Worm (Caenorhabditis elegans) whole organism, midembryonic: ENCODE measurements around the gene mrps-34.

Experiments
- T22C8.4 ChIP-seq: fragments of 200-800 bp; sonication (Bioruptor generic); IDR thresholded peaks from 2 replicates; pipeline ENCODE4 v1.3.6; 2022; ENCODE audit warnings: missing genetic modification characterization, missing compliant biosample characterization
- cog-1 ChIP-seq: sonication (generic microtip); optimal IDR thresholded peaks from 2 replicates; lab custom pipeline; 2016; ENCODE audit warnings: missing genetic modification characterization, missing compliant biosample characterization
- flt-1 ChIP-seq: fragments of 200-800 bp; sonication (Bioruptor generic); IDR thresholded peaks from 2 replicates; pipeline ENCODE4 v1.3.6; 2022; ENCODE audit warnings: missing genetic modification characterization, missing compliant biosample characterization
- ztf-23 ChIP-seq: fragments of 200-800 bp; sonication (Bioruptor generic); IDR thresholded peaks from 2 replicates; pipeline ENCODE4 v1.3.6; 2022; ENCODE audit warnings: missing genetic modification reagents, missing genetic modification characterization, missing compliant biosample characterization
- ztf-29 ChIP-seq: fragments of 200-800 bp; sonication (Bioruptor generic); IDR thresholded peaks from 2 replicates; pipeline ENCODE4 v1.3.6; 2022; ENCODE audit warnings: missing genetic modification reagents, missing genetic modification characterization, missing compliant biosample characterization

- no peak for TF ChIP-seq ztf-29 (GFP tag; lab: Robert Waterston, UW)
- TF ChIP-seq T22C8.4 (GFP tag; lab: Robert Waterston, UW), result no peak
- TF ChIP-seq flt-1 (GFP tag; lab: Robert Waterston, UW), result no peak
- no peak for TF ChIP-seq ztf-23 (GFP tag; lab: Robert Waterston, UW)
- no peak for TF ChIP-seq cog-1 (tag; lab: Kevin White, UChicago)
These were observed 27.1 kb downstream of the mrps-34 start for ce11 chrIII:4515173-4515572.
